Fruit fly (Drosophila melanogaster) ovary, adult (tissue): ENCODE data around the gene CG32640.
A peak's percentile ranks its signal among the peaks of the same experiment; 100 is the strongest.

Experiments used
- CG17801 ChIP-seq: fragments of 200-800 bp; optimal IDR thresholded peaks from 2 replicates; lab custom pipeline; 2019; ENCODE audit warnings: missing biosample characterization, mild to moderate bottlenecking, missing genetic modification characterization, moderate library complexity; ENCODE audit not compliant: partially characterized antibody

Gene CG32640

dm6 chrX:13189032-13189431 is 11.2 kb downstream of the CG32640 start, which contains the start of gene Lgr4:
Gene Lgr4, minus strand, starts transcription at chrX:13189164.
- no peak for TF ChIP-seq CG17801 (GFP tag; lab: Kevin White, UChicago)

DNA sequence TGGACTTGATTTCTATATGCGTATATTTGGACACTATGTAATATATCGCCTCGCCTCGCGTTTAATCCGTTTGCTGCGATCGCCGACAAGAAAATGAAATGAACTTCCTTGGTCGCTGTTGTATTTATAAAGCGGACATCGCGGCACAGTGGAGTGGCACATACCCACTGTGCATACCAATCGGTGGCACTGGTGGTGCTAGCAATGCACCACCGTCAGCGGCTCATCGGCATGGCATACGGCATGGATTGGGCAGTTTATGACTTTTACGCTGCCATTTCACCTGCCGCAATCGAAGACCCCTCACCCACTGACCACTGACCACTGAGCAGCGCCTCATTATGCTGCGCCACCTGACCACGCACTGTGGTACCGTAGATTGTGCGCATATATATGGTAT is 14.0 kb downstream of the CG32640 start, which contains the start of gene CG12723:
Gene CG12723 (minus strand): TSS at position 101 of the 400 bp plus-strand sequence.
- no peak for TF ChIP-seq CG17801 (GFP tag; lab: Kevin White, UChicago)

dm6 chrX:13192239-13192638 is 14.4 kb downstream of the CG32640 start:
- TF ChIP-seq CG17801 (GFP tag; lab: Kevin White, UChicago), result no peak

- TF ChIP-seq CG17801 (GFP tag; lab: Kevin White, UChicago), result no peak
Measured at dm6 chrX:13194249-13194648, 16.4 kb downstream of the CG32640 start, which contains the start of gene Coq5. Gene Coq5, minus strand, starts transcription at chrX:13194551.

dm6 chrX:13202162-13202561 is 24.4 kb downstream of the CG32640 start, which contains the start of gene CG44437:
Gene CG44437, minus strand, starts transcription at chrX:13202262.
- no peak for TF ChIP-seq CG17801 (GFP tag; lab: Kevin White, UChicago)

dm6 chrX:13204718-13205117 is 26.9 kb downstream of the CG32640 start:
- no peak for TF ChIP-seq CG17801 (GFP tag; lab: Kevin White, UChicago)

dm6 chrX:13208075-13208474 is 30.3 kb downstream of the CG32640 start:
- no peak for TF ChIP-seq CG17801 (GFP tag; lab: Kevin White, UChicago)

dm6 chrX:13208554-13208953 is 30.7 kb downstream of the CG32640 start:
- no peak for TF ChIP-seq CG17801 (GFP tag; lab: Kevin White, UChicago)

dm6 chrX:13209410-13209809 is 31.6 kb downstream of the CG32640 start:
- no peak for TF ChIP-seq CG17801 (GFP tag; lab: Kevin White, UChicago)

- no peak for TF ChIP-seq CG17801 (GFP tag; lab: Kevin White, UChicago)
Measured at dm6 chrX:13210429-13210828, 32.6 kb downstream of the CG32640 start.

DNA sequence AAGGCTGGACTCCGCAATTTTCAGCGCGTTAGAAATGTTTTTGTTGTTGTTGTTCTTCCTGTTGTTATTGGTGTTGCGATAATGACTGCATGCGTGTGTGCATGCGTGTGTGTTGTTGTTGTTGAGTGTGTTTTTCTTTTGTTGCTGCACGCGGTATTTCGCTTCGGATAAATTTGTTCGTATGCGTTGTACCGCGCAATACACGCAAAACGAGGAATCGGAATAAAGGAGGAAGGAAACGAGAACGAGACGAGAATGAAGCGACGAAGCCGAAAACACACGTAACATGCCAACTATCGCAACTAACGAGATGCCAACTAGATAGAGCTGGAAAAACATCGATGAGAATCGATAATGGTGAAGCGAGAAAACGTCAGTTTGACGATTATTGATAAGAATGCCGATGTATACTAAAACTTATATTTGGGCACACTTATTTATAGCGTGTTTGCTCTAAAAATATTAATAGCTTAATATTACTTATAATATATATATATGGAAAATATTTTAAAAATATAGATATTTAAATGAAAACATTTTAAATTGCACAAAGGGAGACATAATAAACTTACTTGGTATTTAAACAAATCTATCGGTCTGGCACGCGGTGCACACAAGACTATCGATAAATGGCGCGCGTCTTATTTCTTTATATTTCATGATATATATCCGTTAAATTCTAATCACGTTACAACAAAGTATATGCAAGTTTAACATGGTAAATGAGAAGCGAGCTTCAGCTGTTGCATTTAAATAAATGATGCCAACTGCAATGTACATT is 33.7 kb downstream of the CG32640 start, which contains the start of gene sno:
Gene sno (minus strand): TSS at position 318 of the 781 bp plus-strand sequence.
- TF ChIP-seq CG17801 (GFP tag; lab: Kevin White, UChicago), result peak; percentile 11

DNA sequence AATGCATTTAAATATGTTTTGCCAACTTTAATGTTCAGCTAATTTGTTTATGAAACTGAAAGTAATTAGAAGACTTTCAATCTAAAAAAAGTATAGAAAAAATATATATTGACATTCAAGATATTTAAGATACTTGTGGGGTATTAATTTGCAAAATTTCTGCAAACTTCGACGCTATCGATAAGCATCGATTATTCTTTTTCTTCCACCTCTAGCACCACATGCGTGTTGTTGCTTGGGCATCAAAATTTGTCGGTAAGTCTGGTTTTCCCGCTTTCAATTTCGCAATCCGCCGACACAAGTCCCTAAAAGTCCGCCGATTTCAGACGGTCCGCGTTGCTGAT is 34.3 kb downstream of the CG32640 start, which contains the start of gene REG:
Gene REG (plus strand): TSS at position 188 of the 344 bp plus-strand sequence.
- TF ChIP-seq CG17801 (GFP tag; lab: Kevin White, UChicago), result no peak

DNA sequence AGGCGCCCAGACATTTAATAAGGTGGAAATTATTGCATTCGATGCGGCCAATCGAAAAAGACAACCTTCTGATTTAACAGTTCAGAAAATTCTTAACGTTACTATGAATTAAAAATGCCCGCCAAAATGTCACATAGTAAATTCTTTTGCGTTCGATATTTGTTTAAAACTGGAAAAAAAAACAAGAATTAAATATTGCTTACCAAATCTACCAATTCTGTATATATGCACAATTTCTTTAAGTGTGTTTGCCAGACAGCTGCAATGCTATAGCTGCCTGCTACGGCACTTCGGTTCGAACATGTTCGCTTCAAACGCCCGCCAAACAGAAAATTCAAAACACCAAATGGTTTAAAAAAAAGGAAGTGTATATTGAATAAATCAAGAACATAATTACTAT is 36.3 kb downstream of the CG32640 start:
- no peak for TF ChIP-seq CG17801 (GFP tag; lab: Kevin White, UChicago)

DNA sequence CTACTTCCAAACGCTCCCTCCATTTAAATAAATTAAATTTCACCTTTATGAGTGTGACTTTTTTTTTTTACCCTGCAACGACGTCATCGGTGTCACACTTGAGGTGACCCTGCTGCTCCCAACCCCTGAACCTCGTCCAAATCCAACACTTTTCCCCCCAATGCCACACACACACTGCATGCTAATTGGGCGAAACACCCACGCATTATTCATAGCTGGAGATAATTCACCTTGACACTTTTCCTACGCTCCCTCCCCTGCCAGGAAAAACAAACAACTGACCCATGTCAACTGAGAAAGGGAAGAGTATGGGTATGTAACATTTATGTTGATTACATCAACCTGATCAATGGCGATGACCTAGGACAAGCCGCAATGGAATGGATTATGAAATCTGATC is 41.5 kb downstream of the CG32640 start:
- TF ChIP-seq CG17801 (GFP tag; lab: Kevin White, UChicago), result no peak

dm6 chrX:13220418-13220817 is 42.6 kb downstream of the CG32640 start:
- no peak for TF ChIP-seq CG17801 (GFP tag; lab: Kevin White, UChicago)

DNA sequence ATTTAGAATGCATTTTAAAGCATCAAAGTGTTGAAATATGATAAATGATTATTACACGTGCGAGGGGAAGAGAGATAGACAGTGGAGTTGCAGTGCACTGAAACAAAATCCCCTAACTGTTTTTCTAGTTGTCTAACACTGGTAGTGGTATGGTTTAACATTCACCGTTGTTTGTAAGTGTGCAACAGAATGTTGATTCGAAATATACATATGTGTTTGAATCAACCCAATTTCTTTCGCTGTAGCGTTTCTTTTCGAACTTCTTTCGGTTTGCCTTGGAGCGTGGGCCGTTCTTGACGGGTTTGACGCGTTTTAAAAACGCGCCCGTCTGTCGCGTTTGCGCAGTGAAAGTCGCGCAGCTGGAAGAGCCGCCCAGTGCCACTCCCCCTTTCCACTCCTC is 43.5 kb downstream of the CG32640 start:
- no peak for TF ChIP-seq CG17801 (GFP tag; lab: Kevin White, UChicago)
